Fruit fly (Drosophila melanogaster): Measurements from ENCODE around the gene Ir100a.

dm6 chr3R:31809622-31810021 lies 8.9 kb downstream of the Ir100a start:
- TF ChIP-seq Ets98B (GFP tag; IDR thresholded peaks at IDR 0.05) (no peak), CG12605 (GFP tag; IDR thresholded peaks at IDR 0.05) (no peak), CG8301 (tag; optimal IDR thresholded peaks at IDR 0.05) (no peak), fd96Ca (GFP tag; IDR thresholded peaks at IDR 0.05) (no peak), Pif1B (GFP tag; optimal IDR thresholded peaks at IDR 0.05) (no peak), EcR (GFP tag; optimal IDR thresholded peaks at IDR 0.05) (no peak), CG32121 (GFP tag; IDR thresholded peaks at IDR 0.05) (no peak), CG4496 (GFP tag; IDR thresholded peaks at IDR 0.05) (no peak), CG15710 (tag; optimal IDR thresholded peaks at IDR 0.05) (no peak), D1 (tag; optimal IDR thresholded peaks at IDR 0.05) (no peak), Pif1A (GFP tag; optimal IDR thresholded peaks at IDR 0.05) (no peak)

All from whole organism, pupa.